Worm (Caenorhabditis elegans): Measurements from ENCODE around the gene T10D4.15.
"Not testable (repeated sequence)": the region's sequence is repeated elsewhere in the genome, so short reads cannot be mapped to it uniquely, and the experiment has no call there.

- TF ChIP-seq lin-13 (GFP tag; optimal IDR thresholded peaks at IDR 0.05); nhr-11 (tag; optimal IDR thresholded peaks at IDR 0.05); lin-39 (tag; optimal IDR thresholded peaks at IDR 0.05); nhr-237 (tag; optimal IDR thresholded peaks at IDR 0.05); nhr-12 (tag; optimal IDR thresholded peaks at IDR 0.05); ceh-82 (tag; optimal IDR thresholded peaks at IDR 0.05); nhr-10 (tag; optimal IDR thresholded peaks at IDR 0.05); crh-2 (tag; optimal IDR thresholded peaks at IDR 0.05); zag-1 (tag; optimal IDR thresholded peaks at IDR 0.05); unc-55 (GFP tag; optimal IDR thresholded peaks at IDR 0.05); fos-1 (tag; optimal IDR thresholded peaks at IDR 0.05); nhr-23 (tag; optimal IDR thresholded peaks at IDR 0.05): not testable (repeated sequence)
Observed at ce11 chrII:3183300-3183840, 37.4 kb downstream of the T10D4.15 start, which contains the start of the genes Y27F2A.6 and Y27F2A.8.

Data from whole organism, L2 larva.